Worm (Caenorhabditis elegans) whole organism, young adult: Measurements from ENCODE around the gene K02D10.4.

ENCODE experiments used
- B0336.3 ChIP-seq: fragments of 200-800 bp; sonication (Bioruptor generic); IDR thresholded peaks from 2 replicates; pipeline ENCODE4 v1.3.6; 2022; ENCODE audit warnings: missing genetic modification characterization, missing compliant biosample characterization
- F10E7.11 ChIP-seq: sonication (generic microtip); optimal IDR thresholded peaks from 2 replicates; lab custom pipeline; 2017; ENCODE audit warnings: mild to moderate bottlenecking, missing genetic modification characterization, moderate library complexity, missing compliant biosample characterization
- F22D6.2 ChIP-seq: sonication (generic microtip); optimal IDR thresholded peaks from 2 replicates; lab custom pipeline; 2016; ENCODE audit warnings: mild to moderate bottlenecking, missing genetic modification characterization, missing compliant biosample characterization
- F23B12.7 ChIP-seq: sonication (generic microtip); optimal IDR thresholded peaks from 2 replicates; lab custom pipeline; 2017; ENCODE audit warnings: missing genetic modification characterization, mild to moderate bottlenecking, missing compliant biosample characterization, antibody characterized with exemption, moderate library complexity; ENCODE audit not compliant: insufficient read depth
- F39B2.1 ChIP-seq: fragments of 200-800 bp; sonication (Bioruptor generic); IDR thresholded peaks from 2 replicates; pipeline ENCODE4 v1.3.6; 2022; ENCODE audit warnings: missing genetic modification reagents, missing genetic modification characterization, missing compliant biosample characterization
- F49E8.2 ChIP-seq: sonication (generic microtip); optimal IDR thresholded peaks from 3 replicates; lab custom pipeline; 2017; ENCODE audit warnings: missing genetic modification characterization, mild to moderate bottlenecking, missing compliant biosample characterization, antibody characterized with exemption, moderate library complexity; ENCODE audit not compliant: insufficient read depth
- F52B5.7 ChIP-seq: sonication (generic microtip); optimal IDR thresholded peaks from 2 replicates; lab custom pipeline; 2016; ENCODE audit warnings: mild to moderate bottlenecking, missing genetic modification characterization, missing compliant biosample characterization
- F57C9.4 ChIP-seq: sonication (generic microtip); optimal IDR thresholded peaks from 2 replicates; lab custom pipeline; 2017; ENCODE audit warnings: mild to moderate bottlenecking, missing genetic modification characterization, missing compliant biosample characterization
- K11D2.4 ChIP-seq: fragments of 200-800 bp; sonication (Bioruptor generic); IDR thresholded peaks from 2 replicates; pipeline ENCODE4 v1.3.6; 2022; ENCODE audit warnings: missing genetic modification reagents, missing genetic modification characterization, missing compliant biosample characterization
- Y56A3A.18 ChIP-seq: fragments of 200-800 bp; sonication (Bioruptor generic); IDR thresholded peaks from 2 replicates; pipeline ENCODE4 v1.3.6; 2022; ENCODE audit warnings: missing genetic modification reagents, missing genetic modification characterization, missing compliant biosample characterization
- Y95B8A.8 ChIP-seq: fragments of 200-800 bp; sonication (Bioruptor generic); IDR thresholded peaks from 2 replicates; pipeline ENCODE4 v1.3.6; 2022; ENCODE audit warnings: missing genetic modification reagents, missing genetic modification characterization, missing compliant biosample characterization
- akir-1 ChIP-seq: fragments of 200-800 bp; sonication (Bioruptor generic); optimal IDR thresholded peaks from 2 replicates; lab custom pipeline; 2018; ENCODE audit warnings: mild to moderate bottlenecking, missing genetic modification characterization, moderate library complexity, missing compliant biosample characterization
- atf-7 ChIP-seq: sonication (generic microtip); optimal IDR thresholded peaks from 2 replicates; lab custom pipeline; 2017; ENCODE audit warnings: mild to moderate bottlenecking, missing genetic modification characterization, missing compliant biosample characterization
- ccch-3 ChIP-seq: fragments of 200-800 bp; sonication (Bioruptor generic); optimal IDR thresholded peaks from 2 replicates; lab custom pipeline; 2018; ENCODE audit warnings: mild to moderate bottlenecking, missing genetic modification characterization, missing compliant biosample characterization
- ceh-27 ChIP-seq: fragments of 200-800 bp; sonication (Bioruptor generic); optimal IDR thresholded peaks from 2 replicates; lab custom pipeline; 2018; ENCODE audit warnings: mild to moderate bottlenecking, missing genetic modification characterization, moderate library complexity, missing compliant biosample characterization
- ceh-40 ChIP-seq: fragments of 200-800 bp; sonication (Bioruptor generic); IDR thresholded peaks from 2 replicates; pipeline ENCODE4 v1.3.6; 2022; ENCODE audit warnings: missing genetic modification characterization, missing compliant biosample characterization
- ceh-58 ChIP-seq: fragments of 200-800 bp; sonication (Bioruptor generic); IDR thresholded peaks from 2 replicates; pipeline ENCODE4 v1.3.6; 2022; ENCODE audit warnings: missing genetic modification characterization, missing compliant biosample characterization
- chd-7 ChIP-seq: sonication (generic microtip); optimal IDR thresholded peaks from 2 replicates; lab custom pipeline; 2016; ENCODE audit warnings: mild to moderate bottlenecking, missing genetic modification characterization, moderate library complexity, missing compliant biosample characterization
- die-1 ChIP-seq: sonication (generic microtip); optimal IDR thresholded peaks from 2 replicates; lab custom pipeline; 2016; ENCODE audit warnings: missing genotype, mild to moderate bottlenecking, missing genetic modification characterization, missing compliant biosample characterization
- dox-1 ChIP-seq: fragments of 200-800 bp; sonication (Bioruptor generic); IDR thresholded peaks from 2 replicates; pipeline ENCODE4 v1.3.6; 2022; ENCODE audit warnings: missing genetic modification reagents, missing genetic modification characterization, missing compliant biosample characterization
- fkh-3 ChIP-seq: sonication (generic microtip); optimal IDR thresholded peaks from 2 replicates; lab custom pipeline; 2016; ENCODE audit warnings: mild to moderate bottlenecking, missing genetic modification characterization, missing compliant biosample characterization
- hmg-1.2 ChIP-seq: fragments of 200-800 bp; sonication (Bioruptor generic); IDR thresholded peaks from 2 replicates; pipeline ENCODE4 v1.3.6; 2022; ENCODE audit warnings: missing genetic modification reagents, missing genetic modification characterization, missing compliant biosample characterization
- hmg-20 ChIP-seq: fragments of 200-800 bp; sonication (Bioruptor generic); IDR thresholded peaks from 2 replicates; pipeline ENCODE4 v1.3.6; 2022; ENCODE audit warnings: missing genetic modification reagents, missing genetic modification characterization, missing compliant biosample characterization
- hsf-1 ChIP-seq: fragments of 200-800 bp; sonication (Bioruptor generic); IDR thresholded peaks from 2 replicates; pipeline ENCODE4 v1.3.6; 2022; ENCODE audit warnings: missing genetic modification reagents, missing genetic modification characterization, missing compliant biosample characterization
- let-526 ChIP-seq: fragments of 200-800 bp; sonication (Bioruptor generic); IDR thresholded peaks from 2 replicates; pipeline ENCODE4 v1.3.6; 2022; ENCODE audit warnings: missing genetic modification reagents, missing genetic modification characterization, missing compliant biosample characterization
- lin-26 ChIP-seq: fragments of 200-800 bp; sonication (Bioruptor generic); IDR thresholded peaks from 2 replicates; pipeline ENCODE4 v1.3.6; 2022; ENCODE audit warnings: missing genetic modification reagents, missing genetic modification characterization, missing compliant biosample characterization
- lin-54 ChIP-seq: fragments of 200-800 bp; sonication (Bioruptor generic); optimal IDR thresholded peaks from 2 replicates; lab custom pipeline; 2018; ENCODE audit warnings: mild to moderate bottlenecking, missing genetic modification characterization, missing compliant biosample characterization
- lsl-1 ChIP-seq: fragments of 200-800 bp; sonication (Bioruptor generic); optimal IDR thresholded peaks from 2 replicates; lab custom pipeline; 2018; ENCODE audit warnings: mild to moderate bottlenecking, missing genetic modification characterization, moderate library complexity, missing compliant biosample characterization
- lsy-27 ChIP-seq: sonication (generic microtip); optimal IDR thresholded peaks from 2 replicates; lab custom pipeline; 2017; ENCODE audit warnings: missing genetic modification characterization, mild to moderate bottlenecking, missing compliant biosample characterization, antibody characterized with exemption, missing genotype, borderline replicate concordance; ENCODE audit not compliant: insufficient read depth
- madf-10 ChIP-seq: sonication (generic microtip); optimal IDR thresholded peaks from 2 replicates; lab custom pipeline; 2016; ENCODE audit warnings: mild to moderate bottlenecking, missing genetic modification characterization, missing compliant biosample characterization
- madf-3 ChIP-seq: fragments of 200-800 bp; sonication (Bioruptor generic); IDR thresholded peaks from 2 replicates; pipeline ENCODE4 v1.3.6; 2022; ENCODE audit warnings: missing genetic modification reagents, missing genetic modification characterization, missing compliant biosample characterization
- madf-8 ChIP-seq: fragments of 200-800 bp; sonication (Bioruptor generic); conservative IDR thresholded peaks from 2 replicates; pipeline ENCODE4 v1.3.6; 2022; ENCODE audit warnings: missing genetic modification reagents, missing genetic modification characterization, missing compliant biosample characterization
- mxl-1 ChIP-seq: sonication (generic microtip); optimal IDR thresholded peaks from 2 replicates; lab custom pipeline; 2016; ENCODE audit warnings: missing genetic modification characterization, missing compliant biosample characterization
- nfyb-1 ChIP-seq: fragments of 200-800 bp; sonication (Bioruptor generic); IDR thresholded peaks from 2 replicates; pipeline ENCODE4 v1.3.6; 2022; ENCODE audit warnings: missing genetic modification reagents, missing genetic modification characterization, missing compliant biosample characterization
- nhr-120 ChIP-seq: fragments of 200-800 bp; sonication (Bioruptor generic); IDR thresholded peaks from 2 replicates; pipeline ENCODE4 v1.3.6; 2022; ENCODE audit warnings: missing genetic modification characterization, missing compliant biosample characterization
- nhr-80 ChIP-seq: sonication (generic microtip); optimal IDR thresholded peaks from 2 replicates; lab custom pipeline; 2016; ENCODE audit warnings: missing genetic modification characterization, missing compliant biosample characterization
- pha-4 ChIP-seq: fragments of 150-350 bp; sonication (generic microtip); optimal IDR thresholded peaks from 2 replicates; lab custom pipeline; 2014; ENCODE audit warnings: missing biosample characterization, missing genetic modification reagents, missing genetic modification characterization
- rcor-1 ChIP-seq: fragments of 200-800 bp; sonication (Bioruptor generic); IDR thresholded peaks from 2 replicates; pipeline ENCODE4 v1.3.6; 2022; ENCODE audit warnings: missing genetic modification reagents, missing genetic modification characterization, missing compliant biosample characterization
- sea-2 ChIP-seq: fragments of 200-800 bp; sonication (Bioruptor generic); IDR thresholded peaks from 2 replicates; pipeline ENCODE4 v1.3.6; 2022; ENCODE audit warnings: missing genetic modification characterization, missing compliant biosample characterization
- snpc-1.1 ChIP-seq: sonication (generic microtip); optimal IDR thresholded peaks from 2 replicates; lab custom pipeline; 2017; ENCODE audit warnings: missing genetic modification characterization, mild to moderate bottlenecking, missing compliant biosample characterization, antibody characterized with exemption, moderate library complexity, missing genotype, missing genetic modification reagents; ENCODE audit not compliant: insufficient read depth
- snpc-1.3 ChIP-seq: sonication (generic microtip); optimal IDR thresholded peaks from 2 replicates; lab custom pipeline; 2017; ENCODE audit warnings: missing genetic modification characterization, mild to moderate bottlenecking, missing compliant biosample characterization, antibody characterized with exemption, moderate library complexity, missing genotype, missing genetic modification reagents; ENCODE audit not compliant: insufficient read depth
- snpc-3.4 ChIP-seq: sonication (generic microtip); optimal IDR thresholded peaks from 2 replicates; lab custom pipeline; 2017; ENCODE audit warnings: missing genetic modification characterization, mild to moderate bottlenecking, missing compliant biosample characterization, antibody characterized with exemption, moderate library complexity, missing genotype, missing genetic modification reagents
- sptf-2 ChIP-seq: fragments of 200-800 bp; sonication (Bioruptor generic); optimal IDR thresholded peaks from 2 replicates; lab custom pipeline; 2018; ENCODE audit warnings: mild to moderate bottlenecking, missing genetic modification characterization, missing compliant biosample characterization
- tbx-9 ChIP-seq: sonication (generic microtip); optimal IDR thresholded peaks from 2 replicates; lab custom pipeline; 2016; ENCODE audit warnings: borderline replicate concordance, missing genetic modification characterization, inconsistent platforms, missing compliant biosample characterization
- tlf-1 ChIP-seq: fragments of 200-800 bp; sonication (Bioruptor generic); optimal IDR thresholded peaks from 2 replicates; lab custom pipeline; 2018; ENCODE audit warnings: mild to moderate bottlenecking, missing genetic modification characterization, missing compliant biosample characterization
- ztf-25 ChIP-seq: fragments of 200-800 bp; sonication (Bioruptor generic); IDR thresholded peaks from 2 replicates; pipeline ENCODE4 v1.3.6; 2022; ENCODE audit warnings: missing genetic modification reagents, missing genetic modification characterization, missing compliant biosample characterization
- ztf-28 ChIP-seq: fragments of 200-800 bp; sonication (Bioruptor generic); IDR thresholded peaks from 2 replicates; pipeline ENCODE4 v1.3.6; 2022; ENCODE audit warnings: missing genetic modification reagents, missing genetic modification characterization, missing compliant biosample characterization
- ztf-6 ChIP-seq: fragments of 200-800 bp; sonication (Bioruptor generic); IDR thresholded peaks from 2 replicates; pipeline ENCODE4 v1.3.6; 2022; ENCODE audit warnings: missing genetic modification reagents, missing genetic modification characterization, missing compliant biosample characterization

The K02D10.4 gene

DNA sequence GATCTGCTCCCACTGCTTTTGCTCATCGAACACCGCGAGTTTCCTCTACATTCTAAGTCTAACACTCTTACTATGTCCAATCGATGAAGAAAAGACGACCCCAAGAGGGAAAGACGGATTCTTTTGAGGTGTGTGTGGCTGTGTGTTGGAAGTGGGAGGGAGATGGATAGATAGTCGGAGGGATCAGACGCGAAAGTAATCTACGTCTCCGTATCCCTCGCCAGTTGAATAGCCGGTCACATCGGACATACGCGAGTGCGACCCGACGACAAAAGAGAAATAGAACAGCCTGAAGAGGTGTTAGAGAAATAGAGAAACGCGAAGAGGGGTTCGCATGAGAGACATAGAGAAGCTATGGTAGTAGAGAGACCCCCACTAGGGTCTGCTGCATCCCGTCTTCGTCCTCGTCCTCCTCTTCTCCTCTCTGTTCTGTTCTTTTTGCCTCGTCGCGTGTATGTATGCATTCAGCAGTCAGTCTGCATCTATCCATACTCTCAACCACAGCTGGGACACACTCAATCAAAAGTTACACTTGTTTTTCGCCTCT lies 15.9 kb upstream of the K02D10.4 start (continued):
- TF ChIP-seq lsl-1 (GFP tag; lab: Kevin White, UChicago) (peak; percentile 0), ceh-58 (GFP tag; lab: Robert Waterston, UW) (no peak), lin-54 (GFP tag; lab: Kevin White, UChicago) (peak; percentile 44), snpc-1.3 (tag; lab: Kevin White, UChicago) (peak; percentile 49), die-1 (tag; lab: Kevin White, UChicago) (peak; percentile 82), hmg-1.2 (GFP tag; lab: Robert Waterston, UW) (peak; percentile 97), lsy-27 (tag; lab: Kevin White, UChicago) (no peak), K11D2.4 (GFP tag; lab: Robert Waterston, UW) (peak; percentile 91), F39B2.1 (no peak), nhr-80 (tag; lab: Kevin White, UChicago) (peak; percentile 81), madf-3 (GFP tag; lab: Robert Waterston, UW) (no peak), snpc-1.1 (tag; lab: Kevin White, UChicago) (no peak), rcor-1 (peak; percentile 66), let-526 (peak; percentile 54; the same call in 1 of the 2 replicates), chd-7 (peak; percentile 96), atf-7 (tag; lab: Kevin White, UChicago) (peak; percentile 86), Y95B8A.8 (0 out of 2 replicates have a peak, but pooled peaks have one; percentile 34), lin-26 (GFP tag; lab: Robert Waterston, UW) (peak; percentile 71; the same call in 1 of the 2 replicates), hsf-1 (GFP tag; lab: Robert Waterston, UW) (peak; percentile 52; the same call in 1 of the 2 replicates), snpc-3.4 (tag; lab: Kevin White, UChicago) (peak; percentile 44), ztf-25 (GFP tag; lab: Robert Waterston, UW) (no peak), ztf-28 (GFP tag; lab: Robert Waterston, UW) (no peak), F52B5.7 (no peak), F22D6.2 (tag; lab: Kevin White, UChicago) (no peak), F57C9.4 (tag; lab: Kevin White, UChicago) (no peak), nfyb-1 (GFP tag; lab: Robert Waterston, UW) (peak; percentile 89), ceh-27 (GFP tag; lab: Kevin White, UChicago) (peak; percentile 93), akir-1 (GFP tag; lab: Kevin White, UChicago) (peak; percentile 59), Y56A3A.18 (GFP tag; lab: Robert Waterston, UW) (no peak), F23B12.7 (tag; lab: Kevin White, UChicago) (peak; percentile 18), ztf-6 (GFP tag; lab: Robert Waterston, UW) (peak; percentile 56; the same call in 1 of the 2 replicates), tlf-1 (GFP tag; lab: Kevin White, UChicago) (peak; percentile 67), F49E8.2 (tag; lab: Kevin White, UChicago) (no peak), ceh-40 (GFP tag; lab: Robert Waterston, UW) (no peak), mxl-1 (tag; lab: Kevin White, UChicago) (no peak), ccch-3 (GFP tag; lab: Kevin White, UChicago) (no peak), B0336.3 (peak; percentile 75; the same call in 1 of the 2 replicates), madf-8 (no peak), nhr-120 (no peak), sptf-2 (GFP tag; lab: Kevin White, UChicago) (no peak), tbx-9 (tag; lab: Kevin White, UChicago) (no peak), sea-2 (GFP tag; lab: Robert Waterston, UW) (no peak), madf-10 (tag; lab: Kevin White, UChicago) (peak; percentile 67), F10E7.11 (tag; lab: Kevin White, UChicago) (peak; percentile 55), hmg-20 (no peak), dox-1 (GFP tag; lab: Robert Waterston, UW) (peak; percentile 90), fkh-3 (tag; lab: Kevin White, UChicago) (no peak), pha-4 (tag; lab: Kevin White, UChicago) (peak; percentile 49)
